Fruit fly (Drosophila melanogaster) whole organism, embryonic: ENCODE data around the gene deltaCOP.

Source experiments
- Adf1 ChIP-seq: fragments of 200-800 bp; sonication (Bioruptor generic); IDR thresholded peaks from 2 replicates; pipeline ENCODE4 v1.3.6; 2022; ENCODE audit warnings: missing biosample characterization, missing genetic modification characterization
- Atf6 ChIP-seq: fragments of 200-800 bp; sonication (Bioruptor generic); IDR thresholded peaks from 2 replicates; pipeline ENCODE4 v1.3.6; 2022; ENCODE audit warnings: missing biosample characterization, missing genetic modification characterization
- B-H1 ChIP-seq: fragments of 200-800 bp; sonication (Bioruptor generic); IDR thresholded peaks from 3 replicates; pipeline ENCODE4 v1.3.6; 2022; ENCODE audit warnings: missing biosample characterization, missing genetic modification characterization
- Bdp1 ChIP-seq: fragments of 200-800 bp; sonication (Bioruptor generic); optimal IDR thresholded peaks from 3 replicates; lab custom pipeline; 2016; ENCODE audit warnings: missing biosample characterization, missing genetic modification characterization
- CG11093 ChIP-seq: fragments of 200-800 bp; sonication (Bioruptor generic); IDR thresholded peaks from 3 replicates; pipeline ENCODE4 v1.3.6; 2022; ENCODE audit warnings: missing biosample characterization, missing genetic modification characterization
- CG12071 ChIP-seq: fragments of 200-800 bp; sonication (Bioruptor generic); optimal IDR thresholded peaks from 3 replicates; lab custom pipeline; 2018; ENCODE audit warnings: missing biosample characterization, mild to moderate bottlenecking, missing genetic modification characterization
- CG15011 ChIP-seq: fragments of 200-800 bp; sonication (Bioruptor generic); optimal IDR thresholded peaks from 3 replicates; lab custom pipeline; 2018; ENCODE audit warnings: missing biosample characterization, mild to moderate bottlenecking, missing genetic modification characterization
- CG15479 ChIP-seq: fragments of 200-800 bp; sonication (Bioruptor generic); optimal IDR thresholded peaks from 3 replicates; lab custom pipeline; 2019; ENCODE audit warnings: missing biosample characterization, mild to moderate bottlenecking, missing genetic modification characterization, moderate library complexity
- CG17186 ChIP-seq: fragments of 200-800 bp; sonication (Bioruptor generic); optimal IDR thresholded peaks from 3 replicates; lab custom pipeline; 2017; ENCODE audit warnings: missing biosample characterization, missing genetic modification reagents, missing genetic modification characterization
- CG17912 ChIP-seq: fragments of 200-800 bp; sonication (Bioruptor generic); optimal IDR thresholded peaks from 2 replicates; lab custom pipeline; 2018; ENCODE audit warnings: missing biosample characterization, mild to moderate bottlenecking, missing genetic modification characterization
- CG18262 ChIP-seq: fragments of 200-800 bp; optimal IDR thresholded peaks from 3 replicates; lab custom pipeline; 2019; ENCODE audit warnings: missing biosample characterization, mild to moderate bottlenecking, missing genetic modification characterization, moderate library complexity
- CG2889 ChIP-seq: fragments of 200-800 bp; sonication (Bioruptor generic); IDR thresholded peaks from 3 replicates; pipeline ENCODE4 v1.3.6; 2022; ENCODE audit warnings: missing biosample characterization, missing genetic modification characterization
- CG30403 ChIP-seq: fragments of 200-800 bp; sonication (Bioruptor generic); optimal IDR thresholded peaks from 3 replicates; lab custom pipeline; 2016; ENCODE audit warnings: missing biosample characterization, missing genetic modification characterization
- CG3163 ChIP-seq: fragments of 200-800 bp; sonication (Bioruptor generic); optimal IDR thresholded peaks from 3 replicates; lab custom pipeline; 2016; ENCODE audit warnings: missing biosample characterization, missing genetic modification characterization
- CG43689 ChIP-seq: fragments of 200-800 bp; sonication (Bioruptor generic); IDR thresholded peaks from 2 replicates; pipeline ENCODE4 v1.3.6; 2022; ENCODE audit warnings: missing biosample characterization, missing genetic modification characterization
- CG8281 ChIP-seq: fragments of 200-800 bp; sonication (Bioruptor generic); optimal IDR thresholded peaks from 2 replicates; lab custom pipeline; 2018; ENCODE audit warnings: missing biosample characterization, mild to moderate bottlenecking, missing genetic modification characterization, moderate library complexity
- CG8359 ChIP-seq: fragments of 200-800 bp; sonication (Bioruptor generic); optimal IDR thresholded peaks from 2 replicates; lab custom pipeline; 2017; ENCODE audit warnings: missing biosample characterization, mild to moderate bottlenecking, missing genetic modification characterization, borderline replicate concordance
- CG9437 ChIP-seq: fragments of 200-800 bp; sonication (Bioruptor generic); optimal IDR thresholded peaks from 2 replicates; lab custom pipeline; 2018; ENCODE audit warnings: missing biosample characterization, mild to moderate bottlenecking, missing genetic modification characterization
- CG9727 ChIP-seq: fragments of 200-800 bp; sonication (Bioruptor generic); optimal IDR thresholded peaks from 3 replicates; lab custom pipeline; 2017; ENCODE audit warnings: missing biosample characterization, mild to moderate bottlenecking, missing genetic modification characterization
- CrebB ChIP-seq: fragments of 200-800 bp; sonication (Bioruptor generic); optimal IDR thresholded peaks from 3 replicates; lab custom pipeline; 2018; ENCODE audit warnings: missing biosample characterization, mild to moderate bottlenecking, missing genetic modification characterization
- Fer2 ChIP-seq: fragments of 200-800 bp; sonication (Bioruptor generic); optimal IDR thresholded peaks from 2 replicates; lab custom pipeline; 2018; ENCODE audit warnings: missing biosample characterization, mild to moderate bottlenecking, missing genetic modification characterization, moderate library complexity
- Fer3 ChIP-seq: fragments of 200-800 bp; sonication (Bioruptor generic); optimal IDR thresholded peaks from 2 replicates; lab custom pipeline; 2018; ENCODE audit warnings: missing biosample characterization, mild to moderate bottlenecking, missing genetic modification characterization, moderate library complexity
- HHEX ChIP-seq: fragments of 200-800 bp; sonication (Bioruptor generic); optimal IDR thresholded peaks from 3 replicates; lab custom pipeline; 2017; ENCODE audit warnings: missing biosample characterization, mild to moderate bottlenecking, missing genetic modification characterization, missing genetic modification reagents
- NC2β ChIP-seq: fragments of 200-800 bp; sonication (Bioruptor generic); optimal IDR thresholded peaks from 2 replicates; lab custom pipeline; 2016; ENCODE audit warnings: missing biosample characterization, missing genetic modification characterization
- Pdp1 ChIP-seq, 2 experiments: fragments of 200-800 bp; sonication (Bioruptor generic); optimal IDR thresholded peaks; 3 replicates each; lab custom pipeline; 2016; ENCODE audit warnings: missing biosample characterization in 2 of 2, missing genetic modification characterization in 2 of 2, mild to moderate bottlenecking in 1 of 2, moderate library complexity in 1 of 2
- Taf1 ChIP-seq: fragments of 200-800 bp; sonication (Bioruptor generic); IDR thresholded peaks from 2 replicates; pipeline ENCODE4 v1.3.6; 2022; ENCODE audit warnings: missing biosample characterization, missing genetic modification characterization
- Xbp1 ChIP-seq: fragments of 200-800 bp; sonication (Bioruptor generic); optimal IDR thresholded peaks from 3 replicates; lab custom pipeline; 2016; ENCODE audit warnings: missing biosample characterization, mild to moderate bottlenecking, missing genetic modification characterization
- aop ChIP-seq: fragments of 200-800 bp; sonication (Bioruptor generic); IDR thresholded peaks from 2 replicates; pipeline ENCODE4 v1.3.6; 2022; ENCODE audit warnings: missing biosample characterization, missing genetic modification characterization
- ara ChIP-seq: fragments of 200-800 bp; sonication (Bioruptor generic); IDR thresholded peaks from 2 replicates; pipeline ENCODE4 v1.3.6; 2022; ENCODE audit warnings: missing biosample characterization, missing genetic modification characterization
- bbx ChIP-seq: fragments of 200-800 bp; sonication (Bioruptor generic); IDR thresholded peaks from 2 replicates; pipeline ENCODE4 v1.3.6; 2022; ENCODE audit warnings: missing biosample characterization, missing genetic modification characterization; ENCODE audit not compliant: partially characterized antibody
- cad ChIP-seq: fragments of >200 bp; optimal IDR thresholded peaks from 2 replicates; lab custom pipeline; 2017; ENCODE audit warnings: missing biosample characterization, missing genetic modification characterization
- cg ChIP-seq: fragments of 200-800 bp; sonication (Bioruptor generic); optimal IDR thresholded peaks from 3 replicates; lab custom pipeline; 2019; ENCODE audit warnings: missing biosample characterization, mild to moderate bottlenecking, missing genetic modification characterization, moderate library complexity
- chif ChIP-seq, 2 experiments: fragments of 200-800 bp; sonication (Bioruptor generic); optimal IDR thresholded peaks; 3 replicates each; lab custom pipeline; 2016; ENCODE audit warnings: missing biosample characterization in 2 of 2, missing genetic modification characterization in 2 of 2
- dm ChIP-seq: fragments of 200-800 bp; sonication (Bioruptor generic); optimal IDR thresholded peaks from 3 replicates; lab custom pipeline; 2016; ENCODE audit warnings: missing biosample characterization, missing genetic modification characterization
- ems ChIP-seq: fragments of 200-800 bp; sonication (Bioruptor generic); optimal IDR thresholded peaks from 3 replicates; lab custom pipeline; 2016; ENCODE audit warnings: missing biosample characterization, missing genetic modification characterization
- fru ChIP-seq: fragments of >200 bp; optimal IDR thresholded peaks from 2 replicates; lab custom pipeline; 2017
- ftz-f1 ChIP-seq: fragments of 200-800 bp; sonication (Bioruptor generic); optimal IDR thresholded peaks from 2 replicates; lab custom pipeline; 2016; ENCODE audit warnings: missing biosample characterization, missing genetic modification characterization
- hkb ChIP-seq, 2 experiments: fragments of 200-800 bp in 1 of 2; fragments of >200 bp in 1 of 2; sonication (Bioruptor generic) in 1 of 2; IDR thresholded peaks in 1 of 2; optimal IDR thresholded peaks in 1 of 2; 2 replicates each; pipeline versions ENCODE4 v1.3.6 to Lab custom; 2017 to 2022; ENCODE audit warnings: missing biosample characterization in 1 of 2, missing genetic modification characterization in 1 of 2
- knrl ChIP-seq: fragments of 200-800 bp; sonication (Bioruptor generic); IDR thresholded peaks from 3 replicates; pipeline ENCODE4 v1.3.6; 2022; ENCODE audit warnings: missing biosample characterization, missing genetic modification characterization; ENCODE audit not compliant: partially characterized antibody
- luna ChIP-seq: fragments of 200-800 bp; sonication (Bioruptor generic); optimal IDR thresholded peaks from 2 replicates; lab custom pipeline; 2016; ENCODE audit warnings: missing biosample characterization, missing genetic modification characterization
- mld ChIP-seq: fragments of 200-800 bp; sonication (Bioruptor generic); IDR thresholded peaks from 3 replicates; pipeline ENCODE4 v1.3.6; 2022; ENCODE audit warnings: missing biosample characterization, missing genetic modification characterization; ENCODE audit not compliant: partially characterized antibody
- p53 ChIP-seq: fragments of 200-800 bp; sonication (Bioruptor generic); optimal IDR thresholded peaks from 2 replicates; lab custom pipeline; 2016; ENCODE audit warnings: missing biosample characterization, missing genetic modification characterization
- pho ChIP-seq: fragments of 200-800 bp; sonication (Bioruptor generic); optimal IDR thresholded peaks from 2 replicates; lab custom pipeline; 2016; ENCODE audit warnings: missing biosample characterization, missing genetic modification characterization
- prd ChIP-seq, 3 experiments: fragments of >200 bp in 2 of 3; fragments of 200-800 bp in 1 of 3; sonication (Bioruptor generic) in 1 of 3; optimal IDR thresholded peaks in 2 of 3; IDR thresholded peaks in 1 of 3; 2 replicates in 2 of 3; 3 replicates in 1 of 3; pipeline versions ENCODE4 v1.3.6 to Lab custom; 2017 to 2022; ENCODE audit warnings: missing biosample characterization in 1 of 3, missing genetic modification characterization in 1 of 3
- rib ChIP-seq: fragments of 200-800 bp; sonication (Bioruptor generic); IDR thresholded peaks from 2 replicates; pipeline ENCODE4 v1.3.6; 2022; ENCODE audit warnings: missing biosample characterization, missing genetic modification characterization
- row ChIP-seq: fragments of 200-800 bp; sonication (Bioruptor generic); IDR thresholded peaks from 3 replicates; pipeline ENCODE4 v1.3.6; 2022; ENCODE audit warnings: missing biosample characterization, missing genetic modification characterization
- schlank ChIP-seq: fragments of 200-800 bp; sonication (Bioruptor generic); optimal IDR thresholded peaks from 2 replicates; lab custom pipeline; 2018; ENCODE audit warnings: missing biosample characterization, mild to moderate bottlenecking, missing genetic modification characterization
- sug ChIP-seq: fragments of 200-800 bp; optimal IDR thresholded peaks from 2 replicates; lab custom pipeline; 2019; ENCODE audit warnings: missing biosample characterization, mild to moderate bottlenecking, missing genetic modification characterization, moderate library complexity
- tna ChIP-seq: fragments of 200-800 bp; sonication (Bioruptor generic); IDR thresholded peaks from 2 replicates; pipeline ENCODE4 v1.3.6; 2022; ENCODE audit warnings: missing biosample characterization, missing genetic modification characterization; ENCODE audit not compliant: partially characterized antibody
- vfl ChIP-seq: fragments of 200-800 bp; sonication (Bioruptor generic); optimal IDR thresholded peaks from 2 replicates; lab custom pipeline; 2016; ENCODE audit warnings: missing biosample characterization, missing genetic modification characterization

Gene deltaCOP

DNA sequence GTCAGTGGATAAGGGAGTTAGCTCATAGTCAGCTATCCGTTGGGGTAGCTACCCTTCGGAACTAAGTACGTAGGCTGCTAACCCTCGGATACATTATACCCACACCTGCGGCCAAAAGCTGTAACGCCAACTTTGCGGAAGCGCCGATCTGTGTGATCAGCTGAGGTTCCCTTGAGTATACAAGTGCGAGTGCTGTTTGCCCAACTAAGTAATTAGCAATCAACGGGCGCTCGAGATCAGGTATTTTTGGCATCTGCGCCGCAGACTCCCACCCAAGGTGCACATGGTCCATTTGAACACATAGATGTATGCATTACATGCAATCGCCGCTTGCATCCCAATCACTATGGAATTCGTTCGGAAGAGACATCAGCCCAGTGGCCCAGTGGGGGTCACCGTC is 7.5 kb downstream of the deltaCOP start (continued):
- TF ChIP-seq CG3163 (GFP tag; lab: Kevin White, UChicago) (peak; percentile 46), mld (GFP tag; lab: Robert Waterston, UW) (no peak), row (GFP tag; lab: Robert Waterston, UW) (0 out of 3 replicates have a peak, but pooled peaks have one; percentile 7), vfl (GFP tag; lab: Kevin White, UChicago) (no peak), sug (tag; lab: Kevin White, UChicago) (peak; percentile 56), Bdp1 (peak; percentile 43), Fer3 (tag; lab: Kevin White, UChicago) (peak; percentile 78), CG12071 (GFP tag; lab: Kevin White, UChicago) (peak; percentile 84), dm (GFP tag; lab: Kevin White, UChicago) (no peak), bbx (no peak), knrl (GFP tag; lab: Robert Waterston, UW) (no peak), CG43689 (peak; percentile 60; the same call in 1 of the 2 replicates), CG9437 (GFP tag; lab: Kevin White, UChicago) (no peak), CG8281 (tag; lab: Kevin White, UChicago) (no peak), B-H1 (GFP tag; lab: Robert Waterston, UW) (peak; percentile 38; the same call in 1 of the 3 replicates), prd (optimal IDR thresholded peaks at IDR 0.05; lab: Kevin White, UChicago) (no peak), prd (GFP tag; IDR thresholded peaks at IDR 0.05; lab: Robert Waterston, UW) (0 out of 3 replicates have a peak, but pooled peaks have one; percentile 20), CG17912 (GFP tag; lab: Kevin White, UChicago) (no peak), fru (lab: Kevin White, UChicago) (no peak), HHEX (GFP tag; lab: Kevin White, UChicago) (peak; percentile 87), Fer2 (peak; percentile 51), CG9727 (GFP tag; lab: Kevin White, UChicago) (peak; percentile 57), NC2β (GFP tag; lab: Kevin White, UChicago) (no peak), CG8359 (GFP tag; lab: Kevin White, UChicago) (no peak), CG11093 (GFP tag; lab: Robert Waterston, UW) (no peak), p53 (GFP tag; lab: Kevin White, UChicago) (peak; percentile 31), Taf1 (peak; percentile 31; the same call in 1 of the 2 replicates), cad (no peak), Adf1 (GFP tag; lab: Robert Waterston, UW) (peak; percentile 72; the same call in 1 of the 2 replicates), tna (no peak), ftz-f1 (no peak), hkb (optimal IDR thresholded peaks at IDR 0.05; lab: Kevin White, UChicago) (no peak), hkb (GFP tag; IDR thresholded peaks at IDR 0.05; lab: Robert Waterston, UW) (peak; percentile 89), rib (GFP tag; lab: Robert Waterston, UW) (peak; percentile 80), chif (GFP tag; optimal IDR thresholded peaks at IDR 0.05; lab: Kevin White, UChicago) (peak in 1 of 2 experiments; percentile 53), CG18262 (tag; lab: Kevin White, UChicago) (no peak), CG17186 (no peak), ara (GFP tag; lab: Robert Waterston, UW) (no peak), CG2889 (GFP tag; lab: Robert Waterston, UW) (peak; percentile 65; the same call in 2 of the 3 replicates), CG15011 (GFP tag; lab: Kevin White, UChicago) (peak; percentile 67), luna (GFP tag; lab: Kevin White, UChicago) (peak; percentile 77), CG30403 (peak; percentile 8), aop (GFP tag; lab: Robert Waterston, UW) (no peak), Pdp1 (GFP tag; optimal IDR thresholded peaks at IDR 0.05; lab: Kevin White, UChicago) (peak in 1 of 2 experiments; percentile 31), schlank (tag; lab: Kevin White, UChicago) (peak; percentile 84), pho (GFP tag; lab: Kevin White, UChicago) (peak; percentile 66), ems (GFP tag; lab: Kevin White, UChicago) (peak; percentile 31), CG15479 (GFP tag; lab: Kevin White, UChicago) (no peak), CrebB (tag; lab: Kevin White, UChicago) (peak; percentile 82), Atf6 (GFP tag; lab: Robert Waterston, UW) (peak; percentile 92), cg (no peak), Xbp1 (GFP tag; lab: Kevin White, UChicago) (peak; percentile 11)
